Worm (Caenorhabditis elegans): ENCODE measurements around the gene nhr-91.

- no peak for TF ChIP-seq ama-1 (optimal IDR thresholded peaks at IDR 0.05)
- no peak for TF ChIP-seq fos-1 (tag; optimal IDR thresholded peaks at IDR 0.05)
Measured at ce11 chrX:15283740-15284139, 25.4 kb upstream of the nhr-91 start, which contains the start of gene jud-4.
